Worm (Caenorhabditis elegans) whole organism, L3 larva: ENCODE results near the gene swp-1.
A peak's percentile ranks its signal among the peaks of the same experiment; 100 is the strongest.

Source experiments
- ama-1 ChIP-seq: fragments of 150-350 bp; optimal IDR thresholded peaks from 2 replicates; lab custom pipeline; 2018
- eor-1 ChIP-seq, 2 experiments: fragments of 150-350 bp; optimal IDR thresholded peaks; 2 replicates each; lab custom pipeline; 2014 to 2018; ENCODE audit warnings: missing biosample characterization in 2 of 2, missing genetic modification characterization in 2 of 2
- fos-1 ChIP-seq: fragments of 150-350 bp; optimal IDR thresholded peaks from 2 replicates; lab custom pipeline; 2014; ENCODE audit warnings: missing biosample characterization, missing genetic modification characterization
- nhr-11 ChIP-seq: fragments of 150-350 bp; optimal IDR thresholded peaks from 2 replicates; lab custom pipeline; 2014; ENCODE audit warnings: missing biosample characterization, missing genetic modification characterization
- nhr-28 ChIP-seq: fragments of 150-350 bp; optimal IDR thresholded peaks from 2 replicates; lab custom pipeline; 2014; ENCODE audit warnings: missing biosample characterization, missing genetic modification characterization
- pha-4 ChIP-seq: fragments of 150-350 bp; optimal IDR thresholded peaks from 2 replicates; lab custom pipeline; 2014; ENCODE audit warnings: missing biosample characterization, missing genetic modification reagents, missing genetic modification characterization
- sea-2 ChIP-seq: fragments of 150-350 bp; sonication (generic microtip); optimal IDR thresholded peaks from 4 replicates; lab custom pipeline; 2014; ENCODE audit warnings: missing biosample characterization, missing genetic modification reagents, missing genetic modification characterization
- zag-1 ChIP-seq: fragments of 150-350 bp; optimal IDR thresholded peaks from 2 replicates; lab custom pipeline; 2014; ENCODE audit warnings: missing biosample characterization, missing genetic modification characterization
- ztf-11 ChIP-seq: fragments of 150-350 bp; optimal IDR thresholded peaks from 2 replicates; lab custom pipeline; 2014; ENCODE audit warnings: missing biosample characterization, missing genetic modification characterization

ce11 chrIII:5688246-5688645 is 17.1 kb downstream of the swp-1 start:
- TF ChIP-seq ama-1 (no peak), sea-2 (GFP tag; lab: Kevin White, UChicago) (no peak), ztf-11 (no peak), pha-4 (peak; percentile 98), nhr-28 (tag; lab: Kevin White, UChicago) (no peak), zag-1 (tag; lab: Kevin White, UChicago) (no peak), fos-1 (tag; lab: Kevin White, UChicago) (no peak), eor-1 (tag; optimal IDR thresholded peaks at IDR 0.05; lab: Kevin White, UChicago) (no peak), nhr-11 (tag; lab: Kevin White, UChicago) (no peak)
